Worm (Caenorhabditis elegans): ENCODE measurements around the gene cest-34.

DNA sequence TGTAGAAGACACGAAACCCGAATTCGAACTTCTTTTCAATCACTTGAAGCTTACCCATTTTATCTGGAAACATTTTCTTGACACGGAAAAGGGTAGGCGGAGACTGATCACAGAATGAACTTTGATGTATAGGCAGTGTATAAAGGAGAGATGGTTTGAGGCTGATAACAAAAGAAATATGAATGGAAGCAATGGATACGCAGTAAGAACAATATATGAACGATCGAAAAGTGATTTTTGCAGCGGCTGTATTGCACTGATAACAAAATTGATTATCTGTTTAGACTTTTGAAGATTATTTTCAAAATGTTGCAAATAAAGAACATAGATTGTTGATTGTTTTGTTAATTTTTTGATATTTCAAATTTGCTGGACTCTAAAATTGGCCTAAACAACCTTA lies 10.8 kb upstream of the cest-34 start, which contains the start of gene pmp-5:
- TF ChIP-seq dpl-1 (GFP tag; optimal IDR thresholded peaks at IDR 0.05) = no peak
- TF ChIP-seq ztf-11 (tag; optimal IDR thresholded peaks at IDR 0.05) = no peak
- no peak for TF ChIP-seq efl-1 (optimal IDR thresholded peaks at IDR 0.05)
- no peak for TF ChIP-seq efl-1 (GFP tag; optimal IDR thresholded peaks at IDR 0.05 in 1 of 2)
- TF ChIP-seq ceh-63 (GFP tag; optimal IDR thresholded peaks at IDR 0.05) = no peak
- no peak for TF ChIP-seq nhr-11 (tag; optimal IDR thresholded peaks at IDR 0.05)
- TF ChIP-seq nhr-77 (tag; optimal IDR thresholded peaks at IDR 0.05) = no peak
- no peak for TF ChIP-seq ztf-4 (tag; optimal IDR thresholded peaks at IDR 0.05)
- TF ChIP-seq snpc-4 (tag; optimal IDR thresholded peaks at IDR 0.05) = no peak
- TF ChIP-seq Y116A8C.19 (tag; optimal IDR thresholded peaks at IDR 0.05; ENCODE audit: borderline replicate concordance) = no peak
- TF ChIP-seq fos-1 (tag; optimal IDR thresholded peaks at IDR 0.05) = no peak
